Worm (Caenorhabditis elegans): Measurements from ENCODE around the gene W03F9.11.

The W03F9.11 gene

ce11 chrV:141257-141656, at the start of gene W03F9.11:
Gene W03F9.11, minus strand, starts transcription at chrV:141357.
- TF ChIP-seq hmg-4 (GFP tag; optimal IDR thresholded peaks at IDR 0.05) (no peak), scrt-1 (GFP tag; IDR thresholded peaks at IDR 0.05) (no peak), B0310.2 (tag; optimal IDR thresholded peaks at IDR 0.05) (no peak), F13C5.2 (tag; optimal IDR thresholded peaks at IDR 0.05) (no peak), hmbx-1 (tag; optimal IDR thresholded peaks at IDR 0.05) (no peak), flt-1 (GFP tag; IDR thresholded peaks at IDR 0.05) (no peak), hnd-1 (tag; optimal IDR thresholded peaks at IDR 0.05) (no peak), tbx-11 (GFP tag; IDR thresholded peaks at IDR 0.05) (no peak), ceh-13 (GFP tag; optimal IDR thresholded peaks at IDR 0.05) (no peak), ceh-36 (tag; optimal IDR thresholded peaks at IDR 0.05) (no peak), tra-4 (tag; optimal IDR thresholded peaks at IDR 0.05) (no peak), pes-1 (GFP tag; IDR thresholded peaks at IDR 0.05) (no peak), aly-1 (tag; optimal IDR thresholded peaks at IDR 0.05) (no peak), tbx-37 (GFP tag; conservative IDR thresholded peaks at IDR 0.05) (no peak), sea-1 (GFP tag; conservative IDR thresholded peaks at IDR 0.05) (no peak), ama-1 (optimal IDR thresholded peaks at IDR 0.05) (no peak), ets-7 (tag; optimal IDR thresholded peaks at IDR 0.05) (no peak)

ce11 chrV:189436-189835, 48.3 kb upstream of the W03F9.11 start:
- TF ChIP-seq aly-1 (tag; optimal IDR thresholded peaks at IDR 0.05) (no peak), flt-1 (GFP tag; IDR thresholded peaks at IDR 0.05) (no peak), scrt-1 (GFP tag; IDR thresholded peaks at IDR 0.05) (no peak), ama-1 (optimal IDR thresholded peaks at IDR 0.05) (no peak), hmbx-1 (tag; optimal IDR thresholded peaks at IDR 0.05) (no peak), hmg-4 (GFP tag; optimal IDR thresholded peaks at IDR 0.05) (no peak)

DNA sequence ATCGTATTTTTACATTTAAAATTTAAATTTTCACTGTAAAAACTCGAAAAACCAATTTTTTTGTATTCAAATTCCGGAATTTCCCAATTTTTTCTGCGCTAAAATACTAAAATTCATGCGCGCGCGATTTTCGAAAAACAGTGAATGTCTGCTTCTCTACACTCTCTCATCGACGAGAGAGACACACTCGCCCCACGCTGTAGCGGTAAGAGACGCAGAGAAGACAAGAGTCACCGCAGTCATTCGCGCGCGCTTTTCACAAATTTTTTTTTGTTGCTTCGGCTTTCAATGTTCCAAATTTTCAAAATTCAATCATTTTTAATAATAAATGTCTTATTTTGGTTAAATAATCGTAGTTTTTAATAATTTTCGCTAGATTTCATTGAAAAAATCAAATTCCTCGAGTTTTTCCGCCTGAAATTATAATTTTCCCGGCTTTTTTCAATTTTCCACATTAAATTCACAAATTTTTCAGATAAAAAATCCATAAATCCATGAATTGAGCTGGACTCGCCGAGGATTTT, 44.6 kb upstream of the W03F9.11 start, which contains the start of gene arid-1:
Gene arid-1 (plus strand): TSS at position 474 of the 524 bp plus-strand sequence.
- peak; percentile 17 for TF ChIP-seq F13C5.2 (tag; optimal IDR thresholded peaks at IDR 0.05)
- no peak for TF ChIP-seq ets-7 (tag; optimal IDR thresholded peaks at IDR 0.05)

DNA sequence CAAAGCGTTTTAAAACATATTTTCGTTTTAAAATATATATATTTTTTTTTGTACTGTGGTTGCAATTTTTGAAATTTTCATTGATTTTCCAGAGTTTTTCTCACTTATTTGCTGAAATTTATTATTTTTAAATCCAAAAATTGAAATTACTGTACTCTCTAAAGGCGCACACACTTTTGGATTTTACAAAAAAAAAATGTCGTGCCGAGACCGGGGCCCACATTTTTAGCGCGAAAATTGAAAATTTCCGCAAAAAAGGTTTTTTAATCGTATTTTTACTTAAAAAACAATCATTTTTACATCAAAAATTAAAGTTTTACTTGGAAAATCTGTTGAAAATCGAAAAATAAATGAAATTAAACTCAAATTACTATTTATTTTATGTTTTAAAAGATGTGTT, 44.0 kb upstream of the W03F9.11 start:
- no peak for TF ChIP-seq hmbx-1 (tag; optimal IDR thresholded peaks at IDR 0.05)
- TF ChIP-seq sea-1 (GFP tag; conservative IDR thresholded peaks at IDR 0.05), result no peak
- no peak for TF ChIP-seq ceh-36 (tag; optimal IDR thresholded peaks at IDR 0.05)
- TF ChIP-seq hnd-1 (tag; optimal IDR thresholded peaks at IDR 0.05), result no peak
- TF ChIP-seq ama-1 (optimal IDR thresholded peaks at IDR 0.05), result no peak
- TF ChIP-seq ets-7 (tag; optimal IDR thresholded peaks at IDR 0.05), result no peak
- no peak for TF ChIP-seq aly-1 (tag; optimal IDR thresholded peaks at IDR 0.05)
- no peak for TF ChIP-seq F13C5.2 (tag; optimal IDR thresholded peaks at IDR 0.05)
- no peak for TF ChIP-seq pes-1 (GFP tag; IDR thresholded peaks at IDR 0.05)
- no peak for TF ChIP-seq flt-1 (GFP tag; IDR thresholded peaks at IDR 0.05)
- TF ChIP-seq tra-4 (tag; optimal IDR thresholded peaks at IDR 0.05), result no peak
- TF ChIP-seq tbx-37 (GFP tag; conservative IDR thresholded peaks at IDR 0.05), result no peak

DNA sequence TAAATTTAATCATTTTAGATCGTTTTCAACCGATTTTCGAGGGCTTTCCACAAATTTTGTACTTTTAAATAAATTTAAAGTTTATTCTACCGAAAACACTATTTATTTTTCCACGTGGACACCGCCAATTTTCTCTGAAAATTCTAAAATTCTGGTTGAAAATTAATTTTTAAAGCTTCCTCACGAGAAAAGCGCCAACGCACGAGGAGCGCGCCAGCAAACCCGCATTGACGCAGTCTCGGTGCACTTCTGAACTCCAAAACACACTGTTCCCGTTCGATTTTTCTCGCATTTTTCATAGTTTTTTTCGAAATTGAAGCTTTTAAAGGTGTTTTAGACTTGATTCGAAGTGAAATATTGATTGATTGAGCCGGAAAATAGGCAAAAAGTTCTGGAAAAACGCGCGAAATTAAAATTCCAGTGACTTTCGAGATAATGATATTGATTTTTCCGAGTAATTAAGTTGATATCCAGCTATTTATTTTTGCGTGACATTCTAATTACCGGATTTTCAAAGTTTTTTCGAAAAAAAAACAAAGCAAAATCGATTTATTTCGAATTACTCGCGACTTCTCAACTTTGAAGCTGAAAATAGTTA, 35.8 kb upstream of the W03F9.11 start, which contains the start of gene cul-3:
Gene cul-3 (plus strand): TSS at position 548 of the 598 bp plus-strand sequence.
- TF ChIP-seq aly-1 (tag; optimal IDR thresholded peaks at IDR 0.05) (no peak), hnd-1 (tag; optimal IDR thresholded peaks at IDR 0.05) (no peak), pes-1 (GFP tag; IDR thresholded peaks at IDR 0.05) (no peak), hmg-4 (GFP tag; optimal IDR thresholded peaks at IDR 0.05) (no peak), ama-1 (optimal IDR thresholded peaks at IDR 0.05) (no peak), B0310.2 (tag; optimal IDR thresholded peaks at IDR 0.05) (no peak), tbx-37 (GFP tag; conservative IDR thresholded peaks at IDR 0.05) (no peak), ceh-13 (GFP tag; optimal IDR thresholded peaks at IDR 0.05) (no peak), sea-1 (GFP tag; conservative IDR thresholded peaks at IDR 0.05) (no peak), tra-4 (tag; optimal IDR thresholded peaks at IDR 0.05) (no peak), ceh-36 (tag; optimal IDR thresholded peaks at IDR 0.05) (no peak), flt-1 (GFP tag; IDR thresholded peaks at IDR 0.05) (no peak), scrt-1 (GFP tag; IDR thresholded peaks at IDR 0.05) (no peak), ets-7 (tag; optimal IDR thresholded peaks at IDR 0.05) (no peak)

DNA sequence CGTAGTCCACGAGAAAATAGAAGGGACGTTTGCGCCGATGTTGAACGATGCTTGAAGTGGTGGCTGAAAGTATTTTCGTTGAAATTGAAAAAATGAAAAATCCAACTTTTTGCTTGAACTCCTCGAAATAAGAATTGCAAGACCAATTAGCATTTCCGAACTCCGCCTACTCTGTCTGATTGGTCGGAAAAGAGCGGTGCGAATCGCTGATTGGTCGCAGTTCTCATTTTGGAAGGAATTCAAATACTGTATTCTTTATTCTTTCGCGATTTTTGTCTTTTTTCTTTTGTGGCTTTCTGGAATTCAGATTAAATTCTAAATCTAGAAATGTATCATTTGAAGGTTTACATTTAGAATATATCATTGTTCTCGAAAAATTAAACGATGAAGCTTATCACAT, 33.4 kb upstream of the W03F9.11 start:
- no peak for TF ChIP-seq scrt-1 (GFP tag; IDR thresholded peaks at IDR 0.05)
- no peak for TF ChIP-seq flt-1 (GFP tag; IDR thresholded peaks at IDR 0.05)
- no peak for TF ChIP-seq F13C5.2 (tag; optimal IDR thresholded peaks at IDR 0.05)
- TF ChIP-seq aly-1 (tag; optimal IDR thresholded peaks at IDR 0.05), result no peak
- no peak for TF ChIP-seq hmbx-1 (tag; optimal IDR thresholded peaks at IDR 0.05)
- no peak for TF ChIP-seq tbx-37 (GFP tag; conservative IDR thresholded peaks at IDR 0.05)
- TF ChIP-seq hnd-1 (tag; optimal IDR thresholded peaks at IDR 0.05), result no peak
- TF ChIP-seq ceh-36 (tag; optimal IDR thresholded peaks at IDR 0.05), result no peak
- no peak for TF ChIP-seq tra-4 (tag; optimal IDR thresholded peaks at IDR 0.05)
- no peak for TF ChIP-seq pes-1 (GFP tag; IDR thresholded peaks at IDR 0.05)

DNA sequence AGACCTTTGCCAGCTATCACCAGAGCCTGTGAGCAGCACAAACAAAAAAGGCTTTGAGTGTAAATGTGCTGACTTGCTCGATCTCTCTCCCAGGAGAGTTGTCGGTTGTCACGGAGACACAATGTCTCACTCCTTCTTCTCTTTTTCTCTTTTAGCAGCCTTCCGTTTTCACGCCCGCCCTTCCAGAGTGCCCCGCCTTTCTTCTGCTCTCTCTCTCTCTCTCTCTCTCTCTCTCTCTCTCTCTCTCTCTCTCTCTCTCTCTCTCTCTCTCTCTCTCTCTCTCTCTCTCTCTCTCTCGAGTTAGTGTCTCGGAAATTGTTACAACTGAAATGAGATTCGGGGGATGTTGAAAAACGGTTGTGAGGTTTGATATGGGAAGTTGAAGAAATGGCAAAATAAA, 32.3 kb upstream of the W03F9.11 start:
- no peak for TF ChIP-seq scrt-1 (GFP tag; IDR thresholded peaks at IDR 0.05)
- no peak for TF ChIP-seq tbx-11 (GFP tag; IDR thresholded peaks at IDR 0.05)
- TF ChIP-seq ama-1 (optimal IDR thresholded peaks at IDR 0.05), result no peak
- TF ChIP-seq tra-4 (tag; optimal IDR thresholded peaks at IDR 0.05), result no peak
- TF ChIP-seq ceh-13 (GFP tag; optimal IDR thresholded peaks at IDR 0.05), result no peak
- TF ChIP-seq aly-1 (tag; optimal IDR thresholded peaks at IDR 0.05), result no peak
- no peak for TF ChIP-seq ets-7 (tag; optimal IDR thresholded peaks at IDR 0.05)
- no peak for TF ChIP-seq ceh-36 (tag; optimal IDR thresholded peaks at IDR 0.05)
- TF ChIP-seq B0310.2 (tag; optimal IDR thresholded peaks at IDR 0.05), result no peak
- no peak for TF ChIP-seq hnd-1 (tag; optimal IDR thresholded peaks at IDR 0.05)
- no peak for TF ChIP-seq tbx-37 (GFP tag; conservative IDR thresholded peaks at IDR 0.05)

DNA sequence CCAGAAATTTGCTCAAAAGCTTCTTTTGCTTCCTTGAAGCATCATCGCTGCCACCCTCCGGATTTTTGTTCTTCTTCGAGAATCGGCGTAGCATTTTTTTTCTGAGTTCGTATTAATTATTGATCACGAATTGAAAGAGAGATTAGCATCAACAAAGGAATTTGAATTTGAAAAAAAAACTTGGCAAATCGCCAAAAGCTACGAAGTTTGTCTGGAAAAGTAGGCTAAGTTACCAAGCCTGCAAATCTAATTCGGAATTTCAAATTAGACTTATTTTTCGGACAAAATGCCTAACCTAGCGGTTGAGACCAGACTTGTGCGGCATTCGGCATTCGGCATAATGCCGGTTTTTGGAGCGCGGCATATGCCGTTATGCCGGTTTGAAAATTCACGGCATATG, 31.0 kb upstream of the W03F9.11 start, which contains the start of gene cfap-36:
Gene cfap-36 (minus strand): TSS at position 101 of the 400 bp plus-strand sequence.
- no peak for TF ChIP-seq aly-1 (tag; optimal IDR thresholded peaks at IDR 0.05)
- TF ChIP-seq flt-1 (GFP tag; IDR thresholded peaks at IDR 0.05), result no peak
- TF ChIP-seq hnd-1 (tag; optimal IDR thresholded peaks at IDR 0.05), result no peak
- TF ChIP-seq ceh-13 (GFP tag; optimal IDR thresholded peaks at IDR 0.05), result no peak
- no peak for TF ChIP-seq sea-1 (GFP tag; conservative IDR thresholded peaks at IDR 0.05)
